Fruit fly (Drosophila melanogaster) whole organism, embryonic: Measurements from ENCODE around the gene CG13850.

Source experiments
- BEAF-32 ChIP-seq: fragments of 200-800 bp; sonication (Bioruptor generic); optimal IDR thresholded peaks from 3 replicates; lab custom pipeline; 2017; ENCODE audit warnings: missing biosample characterization, missing genetic modification characterization, mild to moderate bottlenecking, moderate library complexity, missing genetic modification reagents
- CG11504 ChIP-seq: fragments of 200-800 bp; sonication (Bioruptor generic); optimal IDR thresholded peaks from 3 replicates; lab custom pipeline; 2019; ENCODE audit warnings: missing biosample characterization, mild to moderate bottlenecking, missing genetic modification characterization, moderate library complexity
- CG11695 ChIP-seq: fragments of 200-800 bp; sonication (Bioruptor generic); IDR thresholded peaks from 3 replicates; pipeline ENCODE4 v1.3.6; 2022; ENCODE audit warnings: missing biosample characterization, missing genetic modification characterization
- CG11723 ChIP-seq: fragments of 200-800 bp; sonication (Bioruptor generic); optimal IDR thresholded peaks from 2 replicates; lab custom pipeline; 2017; ENCODE audit warnings: missing biosample characterization, mild to moderate bottlenecking, missing genetic modification characterization
- CG12155 ChIP-seq: fragments of 200-800 bp; sonication (Bioruptor generic); optimal IDR thresholded peaks from 3 replicates; lab custom pipeline; 2016; ENCODE audit warnings: missing biosample characterization, missing genetic modification characterization
- CG13123 ChIP-seq: fragments of 200-800 bp; sonication (Bioruptor generic); optimal IDR thresholded peaks from 2 replicates; lab custom pipeline; 2016; ENCODE audit warnings: missing biosample characterization, missing genetic modification characterization
- CG13287 ChIP-seq: fragments of 200-800 bp; sonication (Bioruptor generic); IDR thresholded peaks from 2 replicates; pipeline ENCODE4 v1.3.6; 2022; ENCODE audit warnings: missing biosample characterization, missing genetic modification characterization; ENCODE audit not compliant: partially characterized antibody
- CG13775 ChIP-seq: fragments of 200-800 bp; sonication (Bioruptor generic); optimal IDR thresholded peaks from 3 replicates; lab custom pipeline; 2017; ENCODE audit warnings: missing biosample characterization, mild to moderate bottlenecking, missing genetic modification characterization
- CG1603 ChIP-seq: fragments of 200-800 bp; sonication (Bioruptor generic); optimal IDR thresholded peaks from 2 replicates; lab custom pipeline; 2019; ENCODE audit warnings: missing biosample characterization, mild to moderate bottlenecking, missing genetic modification characterization, moderate library complexity
- CG16813 ChIP-seq: fragments of 200-800 bp; sonication (Bioruptor generic); IDR thresholded peaks from 3 replicates; pipeline ENCODE4 v1.3.6; 2022; ENCODE audit warnings: missing biosample characterization, missing genetic modification characterization; ENCODE audit not compliant: partially characterized antibody
- CG2120 ChIP-seq: fragments of 200-800 bp; sonication (Bioruptor generic); optimal IDR thresholded peaks from 3 replicates; lab custom pipeline; 2016; ENCODE audit warnings: missing biosample characterization, missing genetic modification characterization
- CG3065 ChIP-seq: fragments of 200-800 bp; sonication (Bioruptor generic); optimal IDR thresholded peaks from 2 replicates; lab custom pipeline; 2016; ENCODE audit warnings: missing biosample characterization, missing genetic modification characterization
- CG31441 ChIP-seq: fragments of 200-800 bp; sonication (Bioruptor generic); IDR thresholded peaks from 2 replicates; pipeline ENCODE4 v1.3.6; 2022; ENCODE audit warnings: missing biosample characterization, missing genetic modification characterization
- CG3163 ChIP-seq: fragments of 200-800 bp; sonication (Bioruptor generic); optimal IDR thresholded peaks from 3 replicates; lab custom pipeline; 2016; ENCODE audit warnings: missing biosample characterization, missing genetic modification characterization
- CG34376 ChIP-seq: fragments of 200-800 bp; sonication (Bioruptor generic); optimal IDR thresholded peaks from 2 replicates; lab custom pipeline; 2018; ENCODE audit warnings: missing biosample characterization, mild to moderate bottlenecking, missing genetic modification characterization
- CG4360 ChIP-seq: fragments of 200-800 bp; sonication (Bioruptor generic); IDR thresholded peaks from 2 replicates; pipeline ENCODE4 v1.3.6; 2022; ENCODE audit warnings: missing biosample characterization, missing genetic modification characterization
- CG4820 ChIP-seq: fragments of 200-800 bp; sonication (Bioruptor generic); optimal IDR thresholded peaks from 3 replicates; lab custom pipeline; 2016; ENCODE audit warnings: missing biosample characterization, missing genetic modification characterization
- CG6254 ChIP-seq: fragments of 200-800 bp; sonication (Bioruptor generic); optimal IDR thresholded peaks from 3 replicates; lab custom pipeline; 2017; ENCODE audit warnings: mild to moderate bottlenecking, missing biosample characterization, missing genetic modification reagents, missing genetic modification characterization
- CG8924 ChIP-seq: fragments of 200-800 bp; optimal IDR thresholded peaks from 3 replicates; lab custom pipeline; 2019; ENCODE audit warnings: missing biosample characterization, mild to moderate bottlenecking, missing genetic modification characterization, moderate library complexity
- CG9437 ChIP-seq: fragments of 200-800 bp; sonication (Bioruptor generic); optimal IDR thresholded peaks from 2 replicates; lab custom pipeline; 2018; ENCODE audit warnings: missing biosample characterization, mild to moderate bottlenecking, missing genetic modification characterization
- Dll ChIP-seq: fragments of 200-800 bp; sonication (Bioruptor generic); IDR thresholded peaks from 4 replicates; pipeline ENCODE4 v1.3.6; 2022; ENCODE audit warnings: missing biosample characterization, missing genetic modification characterization; ENCODE audit not compliant: partially characterized antibody
- Dp ChIP-seq: fragments of 200-800 bp; sonication (Bioruptor generic); optimal IDR thresholded peaks from 2 replicates; lab custom pipeline; 2018; ENCODE audit warnings: missing biosample characterization, mild to moderate bottlenecking, missing genetic modification characterization, moderate library complexity
- Drgx ChIP-seq: fragments of 200-800 bp; sonication (Bioruptor generic); IDR thresholded peaks from 2 replicates; pipeline ENCODE4 v1.3.6; 2022; ENCODE audit warnings: missing biosample characterization, missing genetic modification characterization
- E2f2 ChIP-seq: fragments of 200-800 bp; sonication (Bioruptor generic); IDR thresholded peaks from 2 replicates; pipeline ENCODE4 v1.3.6; 2022; ENCODE audit warnings: missing biosample characterization, missing genetic modification characterization
- Fer3 ChIP-seq: fragments of 200-800 bp; sonication (Bioruptor generic); optimal IDR thresholded peaks from 2 replicates; lab custom pipeline; 2018; ENCODE audit warnings: missing biosample characterization, mild to moderate bottlenecking, missing genetic modification characterization, moderate library complexity
- H15 ChIP-seq: fragments of 200-800 bp; sonication (Bioruptor generic); IDR thresholded peaks from 3 replicates; pipeline ENCODE4 v1.3.6; 2022; ENCODE audit warnings: missing biosample characterization, missing genetic modification characterization
- Lhr ChIP-seq: fragments of 200-800 bp; sonication (Bioruptor generic); optimal IDR thresholded peaks from 3 replicates; lab custom pipeline; 2017; ENCODE audit warnings: mild to moderate bottlenecking, missing biosample characterization, missing genetic modification reagents, missing genetic modification characterization
- Myb ChIP-seq: fragments of 200-800 bp; sonication (Bioruptor generic); optimal IDR thresholded peaks from 2 replicates; lab custom pipeline; 2016; ENCODE audit warnings: missing biosample characterization, missing genetic modification characterization
- Pdp1 ChIP-seq, 2 experiments: fragments of 200-800 bp; sonication (Bioruptor generic); optimal IDR thresholded peaks; 3 replicates each; lab custom pipeline; 2016; ENCODE audit warnings: missing biosample characterization in 2 of 2, missing genetic modification characterization in 2 of 2, mild to moderate bottlenecking in 1 of 2, moderate library complexity in 1 of 2
- Scr ChIP-seq: fragments of 200-800 bp; sonication (Bioruptor generic); IDR thresholded peaks from 2 replicates; pipeline ENCODE4 v1.3.6; 2022; ENCODE audit warnings: missing biosample characterization, missing genetic modification characterization; ENCODE audit not compliant: partially characterized antibody
- Sry-δ ChIP-seq: fragments of 200-800 bp; sonication (Bioruptor generic); optimal IDR thresholded peaks from 2 replicates; lab custom pipeline; 2016; ENCODE audit warnings: missing biosample characterization, missing genetic modification characterization
- Xbp1 ChIP-seq: fragments of 200-800 bp; sonication (Bioruptor generic); optimal IDR thresholded peaks from 3 replicates; lab custom pipeline; 2016; ENCODE audit warnings: missing biosample characterization, mild to moderate bottlenecking, missing genetic modification characterization
- ab ChIP-seq: fragments of 200-800 bp; sonication (Bioruptor generic); optimal IDR thresholded peaks from 2 replicates; lab custom pipeline; 2016; ENCODE audit warnings: missing biosample characterization, missing genetic modification characterization
- aop ChIP-seq: fragments of 200-800 bp; sonication (Bioruptor generic); IDR thresholded peaks from 2 replicates; pipeline ENCODE4 v1.3.6; 2022; ENCODE audit warnings: missing biosample characterization, missing genetic modification characterization
- chif ChIP-seq, 2 experiments: fragments of 200-800 bp; sonication (Bioruptor generic); optimal IDR thresholded peaks; 3 replicates each; lab custom pipeline; 2016; ENCODE audit warnings: missing biosample characterization in 2 of 2, missing genetic modification characterization in 2 of 2
- dmrt99B ChIP-seq: fragments of 200-800 bp; sonication (Bioruptor generic); optimal IDR thresholded peaks from 2 replicates; lab custom pipeline; 2018; ENCODE audit warnings: missing biosample characterization, mild to moderate bottlenecking, missing genetic modification characterization, moderate library complexity
- grau ChIP-seq: fragments of 200-800 bp; optimal IDR thresholded peaks from 3 replicates; lab custom pipeline; 2019; ENCODE audit warnings: missing biosample characterization, mild to moderate bottlenecking, missing genetic modification characterization, moderate library complexity
- hb ChIP-seq: fragments of 200-800 bp; sonication (Bioruptor generic); IDR thresholded peaks from 3 replicates; pipeline ENCODE4 v1.3.6; 2022; ENCODE audit warnings: missing biosample characterization, missing genetic modification characterization; ENCODE audit not compliant: partially characterized antibody
- hbn ChIP-seq: fragments of 200-800 bp; sonication (Bioruptor generic); IDR thresholded peaks from 2 replicates; pipeline ENCODE4 v1.3.6; 2022; ENCODE audit warnings: missing biosample characterization, missing genetic modification characterization; ENCODE audit not compliant: partially characterized antibody
- knrl ChIP-seq: fragments of 200-800 bp; sonication (Bioruptor generic); IDR thresholded peaks from 3 replicates; pipeline ENCODE4 v1.3.6; 2022; ENCODE audit warnings: missing biosample characterization, missing genetic modification characterization; ENCODE audit not compliant: partially characterized antibody
- lbe ChIP-seq: fragments of 200-800 bp; sonication (Bioruptor generic); optimal IDR thresholded peaks from 2 replicates; lab custom pipeline; 2016; ENCODE audit warnings: missing biosample characterization, mild to moderate bottlenecking, missing genetic modification characterization
- otp ChIP-seq: fragments of 200-800 bp; sonication (Bioruptor generic); IDR thresholded peaks from 3 replicates; pipeline ENCODE4, ENCODE4 v1.3.6; 2022; ENCODE audit warnings: missing biosample characterization, missing genetic modification characterization
- pnt ChIP-seq: fragments of 200-800 bp; sonication (Bioruptor generic); optimal IDR thresholded peaks from 3 replicates; lab custom pipeline; 2016; ENCODE audit warnings: missing biosample characterization, missing genetic modification characterization
- sd ChIP-seq: fragments of 200-800 bp; sonication (Bioruptor generic); optimal IDR thresholded peaks from 3 replicates; lab custom pipeline; 2018; ENCODE audit warnings: missing biosample characterization, mild to moderate bottlenecking, missing genetic modification characterization, moderate library complexity
- sens ChIP-seq: fragments of 200-800 bp; sonication (Bioruptor generic); peaks from one replicate; lab custom pipeline; 2016; ENCODE audit warnings: missing biosample characterization, missing genetic modification characterization
- ssp ChIP-seq: fragments of 200-800 bp; sonication (Bioruptor generic); IDR thresholded peaks from 2 replicates; pipeline ENCODE4 v1.3.6; 2022; ENCODE audit warnings: missing biosample characterization, missing genetic modification characterization
- stc ChIP-seq: fragments of 200-800 bp; sonication (Bioruptor generic); IDR thresholded peaks from 2 replicates; pipeline ENCODE4 v1.3.6; 2022; ENCODE audit warnings: missing biosample characterization, missing genetic modification characterization
- tap ChIP-seq: fragments of 200-800 bp; optimal IDR thresholded peaks from 3 replicates; lab custom pipeline; 2019; ENCODE audit warnings: missing biosample characterization, mild to moderate bottlenecking, missing genetic modification characterization, moderate library complexity
- usp ChIP-seq: fragments of >200 bp; optimal IDR thresholded peaks from 2 replicates; lab custom pipeline; 2017; ENCODE audit warnings: missing biosample characterization, missing genetic modification characterization

Gene CG13850

dm6 chr3R:22424602-22425190, 14.0 kb upstream of the CG13850 start, which contains the start of gene pinta:
Gene pinta (minus strand): TSS chr3R:22424929.
- peak; percentile 91 for TF ChIP-seq CG9437 (GFP tag; lab: Kevin White, UChicago)
- TF ChIP-seq E2f2 (GFP tag; lab: Robert Waterston, UW): peak; percentile 20
- peak; percentile 93 for TF ChIP-seq CG11504 (tag; lab: Kevin White, UChicago)
- no peak for TF ChIP-seq CG34376 (GFP tag; lab: Kevin White, UChicago)
- 0 out of 3 replicates have a peak, but pooled peaks have one; percentile 22 for TF ChIP-seq CG16813 (GFP tag; lab: Robert Waterston, UW)
- TF ChIP-seq CG12155 (GFP tag; lab: Kevin White, UChicago): peak; percentile 91
- peak; percentile 44 for TF ChIP-seq Myb
- no peak for TF ChIP-seq ab
- no peak for TF ChIP-seq knrl (GFP tag; lab: Robert Waterston, UW)
- no peak for TF ChIP-seq grau
- peak in 1 of 2 experiments; percentile 91 for TF ChIP-seq Pdp1 (GFP tag; optimal IDR thresholded peaks at IDR 0.05; lab: Kevin White, UChicago)
- TF ChIP-seq CG4360 (GFP tag; lab: Robert Waterston, UW): peak; percentile 27; the same call in 1 of the 2 replicates
- TF ChIP-seq Dp: peak; percentile 21
- TF ChIP-seq aop: no peak
- TF ChIP-seq BEAF-32 (GFP tag; lab: Kevin White, UChicago): peak; percentile 37
- no peak for TF ChIP-seq CG13775 (GFP tag; lab: Kevin White, UChicago)
- peak; percentile 59 for TF ChIP-seq Sry-δ (GFP tag; lab: Kevin White, UChicago)
- 0 out of 2 replicates have a peak, but pooled peaks have one; percentile 13 for TF ChIP-seq hbn (GFP tag; lab: Robert Waterston, UW)
- TF ChIP-seq usp: no peak
- TF ChIP-seq Scr (GFP tag; lab: Robert Waterston, UW): peak; percentile 31; the same call in 1 of the 2 replicates
- peak; percentile 39 for TF ChIP-seq CG8924 (tag; lab: Kevin White, UChicago)
- no peak for TF ChIP-seq Fer3
- TF ChIP-seq CG13287 (GFP tag; lab: Robert Waterston, UW): peak; percentile 54
- no peak for TF ChIP-seq CG13123 (GFP tag; lab: Kevin White, UChicago)
- TF ChIP-seq otp (GFP tag; lab: Robert Waterston, UW): 0 out of 3 replicates have a peak, but pooled peaks have one; percentile 2
- 0 out of 4 replicates have a peak, but pooled peaks have one; percentile 29 for TF ChIP-seq Dll (GFP tag; lab: Robert Waterston, UW)
- TF ChIP-seq CG2120 (GFP tag; lab: Kevin White, UChicago): no peak

- TF ChIP-seq dmrt99B (peak; percentile 6), CG31441 (GFP tag; lab: Robert Waterston, UW) (0 out of 2 replicates have a peak, but pooled peaks have one; percentile 12), knrl (GFP tag; lab: Robert Waterston, UW) (no peak), sens (peak; percentile 54), Lhr (GFP tag; lab: Kevin White, UChicago) (no peak), CG4820 (GFP tag; lab: Kevin White, UChicago) (no peak), pnt (GFP tag; lab: Kevin White, UChicago) (no peak), CG11723 (GFP tag; lab: Kevin White, UChicago) (no peak), H15 (GFP tag; lab: Robert Waterston, UW) (no peak), CG11695 (0 out of 3 replicates have a peak, but pooled peaks have one; percentile 33), Xbp1 (GFP tag; lab: Kevin White, UChicago) (peak; percentile 14), CG6254 (GFP tag; lab: Kevin White, UChicago) (no peak), CG3163 (GFP tag; lab: Kevin White, UChicago) (no peak), CG1603 (tag; lab: Kevin White, UChicago) (peak; percentile 20), Drgx (GFP tag; lab: Robert Waterston, UW) (peak; percentile 45), CG34376 (GFP tag; lab: Kevin White, UChicago) (no peak), sd (tag; lab: Kevin White, UChicago) (peak; percentile 17), tap (no peak), stc (no peak), lbe (GFP tag; lab: Kevin White, UChicago) (peak; percentile 8), chif (GFP tag; optimal IDR thresholded peaks at IDR 0.05; lab: Kevin White, UChicago) (no peak), CG3065 (no peak), hb (no peak), ssp (GFP tag; lab: Robert Waterston, UW) (no peak)
Measured at dm6 chr3R:22423996-22424395, 13.3 kb upstream of the CG13850 start.
